Fruit fly (Drosophila melanogaster): ENCODE measurements around the gene CG17191.

The CG17191 gene

dm6 chr3R:26978241-26978640 is 41.3 kb downstream of the CG17191 start, which contains the start of the genes CG14253 and CG46313:
TSS of gene CG14253 (plus strand) at chr3R:26978541.
TSS of gene CG46313 (plus strand) at chr3R:26978541.
- TF ChIP-seq D1 (tag; optimal IDR thresholded peaks at IDR 0.05) (no peak), CG12605 (GFP tag; IDR thresholded peaks at IDR 0.05) (no peak), gl (tag; optimal IDR thresholded peaks at IDR 0.05) (no peak), Pif1A (GFP tag; optimal IDR thresholded peaks at IDR 0.05) (no peak), CG10348 (GFP tag; IDR thresholded peaks at IDR 0.05) (no peak), CG14655 (GFP tag; optimal IDR thresholded peaks at IDR 0.05) (no peak), CG8301 (tag; optimal IDR thresholded peaks at IDR 0.05) (no peak), rn (GFP tag; IDR thresholded peaks at IDR 0.05) (no peak), Pif1B (GFP tag; optimal IDR thresholded peaks at IDR 0.05) (no peak)

- no peak for TF ChIP-seq D1 (tag; optimal IDR thresholded peaks at IDR 0.05)
- no peak for TF ChIP-seq CG17806 (tag; optimal IDR thresholded peaks at IDR 0.05)
Observed at dm6 chr3R:26969743-26970142, 49.8 kb downstream of the CG17191 start.

dm6 chr3R:26968823-26969638 is 50.5 kb downstream of the CG17191 start:
- TF ChIP-seq gl (tag; optimal IDR thresholded peaks at IDR 0.05) (peak; percentile 21), CG12605 (GFP tag; IDR thresholded peaks at IDR 0.05) (no peak), rn (GFP tag; IDR thresholded peaks at IDR 0.05) (no peak), Pif1A (GFP tag; optimal IDR thresholded peaks at IDR 0.05) (no peak), Ets98B (GFP tag; IDR thresholded peaks at IDR 0.05) (no peak), CG10348 (GFP tag; IDR thresholded peaks at IDR 0.05) (no peak), CG8301 (tag; optimal IDR thresholded peaks at IDR 0.05) (no peak), CG14655 (GFP tag; optimal IDR thresholded peaks at IDR 0.05) (no peak), CG32121 (GFP tag; IDR thresholded peaks at IDR 0.05) (no peak), CG9948 (tag; optimal IDR thresholded peaks at IDR 0.05) (peak; percentile 51), CG13204 (GFP tag; optimal IDR thresholded peaks at IDR 0.05) (no peak), CG15710 (tag; optimal IDR thresholded peaks at IDR 0.05) (peak; percentile 38), fd96Ca (GFP tag; IDR thresholded peaks at IDR 0.05) (peak; percentile 64; the same call in 1 of the 3 replicates), D1 (tag; optimal IDR thresholded peaks at IDR 0.05) (no peak), Pif1B (GFP tag; optimal IDR thresholded peaks at IDR 0.05) (no peak), CG8159 (tag; optimal IDR thresholded peaks at IDR 0.05) (no peak), CG17806 (tag; optimal IDR thresholded peaks at IDR 0.05) (no peak), CG4496 (GFP tag; IDR thresholded peaks at IDR 0.05) (0 out of 3 replicates have a peak, but pooled peaks have one; percentile 40), EcR (GFP tag; optimal IDR thresholded peaks at IDR 0.05) (peak; percentile 92), Snoo (tag; optimal IDR thresholded peaks at IDR 0.05) (no peak), CG34367 (tag; optimal IDR thresholded peaks at IDR 0.05) (peak; percentile 0)

All from whole organism, pupa.